Worm (Caenorhabditis elegans) whole organism, early embryonic: Measurements from ENCODE around the gene C07E3.8.

Source experiments
- ama-1 ChIP-seq: fragments of 150-350 bp; optimal IDR thresholded peaks from 2 replicates; lab custom pipeline; 2014
- ets-7 ChIP-seq: sonication (generic microtip); optimal IDR thresholded peaks from 2 replicates; lab custom pipeline; 2016; ENCODE audit warnings: missing genotype, missing genetic modification characterization, missing compliant biosample characterization
- flt-1 ChIP-seq: fragments of 200-800 bp; sonication (Bioruptor generic); IDR thresholded peaks from 2 replicates; pipeline ENCODE4 v1.3.6; 2022; ENCODE audit warnings: missing genetic modification characterization, missing compliant biosample characterization

ce11 chrII:10384680-10385383 is 32.8 kb downstream of the C07E3.8 start, which contains the start of gene ztf-27:
- no peak for TF ChIP-seq ama-1 (lab: Kevin White, UChicago)
- no peak for TF ChIP-seq flt-1 (GFP tag; lab: Robert Waterston, UW)
- no peak for TF ChIP-seq ets-7 (tag; lab: Kevin White, UChicago)
